Worm (Caenorhabditis elegans) whole organism, L3 larva: Measurements from ENCODE around the gene srbc-40.
A peak's percentile ranks its signal among the peaks of the same experiment; 100 is the strongest.

Experiments
- ama-1 ChIP-seq: fragments of 150-350 bp; optimal IDR thresholded peaks from 2 replicates; lab custom pipeline; 2018
- ceh-82 ChIP-seq: fragments of 150-350 bp; optimal IDR thresholded peaks from 2 replicates; lab custom pipeline; 2014; ENCODE audit warnings: missing biosample characterization, missing genetic modification characterization
- egl-27 ChIP-seq: sonication (generic microtip); optimal IDR thresholded peaks from 4 replicates; lab custom pipeline; 2017; ENCODE audit warnings: missing biosample characterization, missing genetic modification reagents, missing genetic modification characterization
- fos-1 ChIP-seq: fragments of 150-350 bp; optimal IDR thresholded peaks from 2 replicates; lab custom pipeline; 2014; ENCODE audit warnings: missing biosample characterization, missing genetic modification characterization
- hmg-11 ChIP-seq: sonication (generic microtip); optimal IDR thresholded peaks from 2 replicates; lab custom pipeline; 2016; ENCODE audit warnings: missing genetic modification characterization, missing compliant biosample characterization
- nhr-12 ChIP-seq: fragments of 150-350 bp; optimal IDR thresholded peaks from 2 replicates; lab custom pipeline; 2014; ENCODE audit warnings: missing biosample characterization, missing genetic modification characterization
- nhr-28 ChIP-seq: fragments of 150-350 bp; optimal IDR thresholded peaks from 2 replicates; lab custom pipeline; 2014; ENCODE audit warnings: missing biosample characterization, missing genetic modification characterization
- pha-4 ChIP-seq: fragments of 150-350 bp; optimal IDR thresholded peaks from 2 replicates; lab custom pipeline; 2014; ENCODE audit warnings: missing biosample characterization, missing genetic modification reagents, missing genetic modification characterization
- pqm-1 ChIP-seq: fragments of 150-350 bp; optimal IDR thresholded peaks from 2 replicates; lab custom pipeline; 2017; ENCODE audit warnings: missing biosample characterization, missing genetic modification characterization, inconsistent platforms
- snpc-4 ChIP-seq: fragments of 150-350 bp; optimal IDR thresholded peaks from 2 replicates; lab custom pipeline; 2014; ENCODE audit warnings: missing biosample characterization, missing genetic modification characterization
- unc-39 ChIP-seq: sonication (generic microtip); optimal IDR thresholded peaks from 4 replicates; lab custom pipeline; 2017; ENCODE audit warnings: missing biosample characterization, missing genetic modification characterization

ce11 chrV:731330-731729, 11.7 kb upstream of the srbc-40 start:
- TF ChIP-seq pqm-1: peak; percentile 98
- peak; percentile 44 for TF ChIP-seq egl-27 (tag; lab: Kevin White, UChicago)
- TF ChIP-seq ama-1 (lab: Kevin White, UChicago): peak; percentile 81
- no peak for TF ChIP-seq nhr-12 (tag; lab: Kevin White, UChicago)
- no peak for TF ChIP-seq hmg-11 (tag; lab: Kevin White, UChicago)
- peak; percentile 53 for TF ChIP-seq nhr-28 (tag; lab: Kevin White, UChicago)
- TF ChIP-seq snpc-4 (tag; lab: Kevin White, UChicago): no peak
- TF ChIP-seq ceh-82: no peak
- TF ChIP-seq pha-4 (tag; lab: Kevin White, UChicago): peak; percentile 92
- TF ChIP-seq unc-39 (tag; lab: Kevin White, UChicago): no peak
- no peak for TF ChIP-seq fos-1
